Fruit fly (Drosophila melanogaster): ENCODE results near the gene PIG-Q.

dm6 chrX:16319558-16319924 is 39.4 kb upstream of the PIG-Q start:
- no peak for TF ChIP-seq insv (optimal IDR thresholded peaks at IDR 0.05)
- TF ChIP-seq Myc (optimal IDR thresholded peaks at IDR 0.05) = no peak
- TF ChIP-seq h (optimal IDR thresholded peaks at IDR 0.05) = no peak
- TF ChIP-seq ttk (optimal IDR thresholded peaks at IDR 0.05) = no peak
- no peak for TF ChIP-seq psq (optimal IDR thresholded peaks at IDR 0.05)
- no peak for TF ChIP-seq Sin3A (optimal IDR thresholded peaks at IDR 0.05)

All from Kc167 (cell line).